Worm (Caenorhabditis elegans) whole organism, midembryonic: ENCODE measurements around the gene F13E9.16.

Experiments
- T22C8.4 ChIP-seq: fragments of 200-800 bp; sonication (Bioruptor generic); IDR thresholded peaks from 2 replicates; pipeline ENCODE4 v1.3.6; 2022; ENCODE audit warnings: missing genetic modification characterization, missing compliant biosample characterization
- flt-1 ChIP-seq: fragments of 200-800 bp; sonication (Bioruptor generic); IDR thresholded peaks from 2 replicates; pipeline ENCODE4 v1.3.6; 2022; ENCODE audit warnings: missing genetic modification characterization, missing compliant biosample characterization
- klf-2 ChIP-seq: fragments of 200-800 bp; sonication (Bioruptor generic); conservative IDR thresholded peaks from 2 replicates; pipeline ENCODE4 v1.3.6; 2022; ENCODE audit warnings: missing genetic modification reagents, missing genetic modification characterization, missing compliant biosample characterization
- med-1 ChIP-seq: sonication (generic microtip); optimal IDR thresholded peaks from 2 replicates; lab custom pipeline; 2017; ENCODE audit warnings: missing genetic modification characterization, mild to moderate bottlenecking, missing compliant biosample characterization, antibody characterized with exemption, missing genetic modification reagents; ENCODE audit not compliant: insufficient read depth
- ref-1 ChIP-seq: fragments of 200-800 bp; sonication (Bioruptor generic); conservative IDR thresholded peaks from 2 replicates; pipeline ENCODE4 v1.3.6; 2022; ENCODE audit warnings: missing genetic modification reagents, missing genetic modification characterization, missing compliant biosample characterization
- tab-1 ChIP-seq: fragments of 200-800 bp; sonication (Bioruptor generic); IDR thresholded peaks from 2 replicates; pipeline ENCODE4 v1.3.6; 2022; ENCODE audit warnings: missing genetic modification characterization, missing compliant biosample characterization
- ztf-23 ChIP-seq: fragments of 200-800 bp; sonication (Bioruptor generic); IDR thresholded peaks from 2 replicates; pipeline ENCODE4 v1.3.6; 2022; ENCODE audit warnings: missing genetic modification reagents, missing genetic modification characterization, missing compliant biosample characterization
- ztf-29 ChIP-seq: fragments of 200-800 bp; sonication (Bioruptor generic); IDR thresholded peaks from 2 replicates; pipeline ENCODE4 v1.3.6; 2022; ENCODE audit warnings: missing genetic modification reagents, missing genetic modification characterization, missing compliant biosample characterization

DNA sequence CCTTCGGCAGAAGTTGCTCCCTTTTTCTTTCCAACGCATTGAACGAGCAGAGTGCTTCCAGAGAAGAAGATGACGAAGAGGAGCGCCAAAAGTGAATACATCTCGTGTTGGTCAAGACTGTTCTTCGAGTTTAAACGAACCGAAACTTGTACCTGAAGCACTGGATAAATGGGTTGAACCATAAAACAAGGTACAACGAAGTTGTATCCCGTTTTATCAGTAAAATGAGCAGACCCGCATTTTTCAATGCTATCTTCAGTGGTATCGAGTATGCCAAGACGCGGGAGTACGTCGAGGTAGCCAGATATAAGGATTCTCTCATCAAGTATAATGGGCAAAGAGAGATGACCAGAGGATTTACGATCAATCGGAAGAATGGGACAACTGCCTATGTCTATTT lies at the start of gene F13E9.16:
- TF ChIP-seq ztf-29 (GFP tag; lab: Robert Waterston, UW), result no peak
- no peak for TF ChIP-seq ref-1
- TF ChIP-seq flt-1, result no peak
- TF ChIP-seq klf-2 (GFP tag; lab: Robert Waterston, UW), result no peak
- TF ChIP-seq T22C8.4 (GFP tag; lab: Robert Waterston, UW), result no peak
- TF ChIP-seq tab-1 (GFP tag; lab: Robert Waterston, UW), result no peak
- no peak for TF ChIP-seq med-1 (GFP tag; lab: Kevin White, UChicago)
- TF ChIP-seq ztf-23 (GFP tag; lab: Robert Waterston, UW), result no peak
